Worm (Caenorhabditis elegans) whole organism, mixed stage, embryonic: ENCODE results near the gene B0507.2.

Experiments used
- ceh-83 ChIP-seq: fragments of 200-800 bp; sonication (Bioruptor generic); optimal IDR thresholded peaks from 2 replicates; lab custom pipeline; 2018; ENCODE audit warnings: mild to moderate bottlenecking, missing genetic modification characterization, missing compliant biosample characterization
- ces-1 ChIP-seq: fragments of 150-350 bp; optimal IDR thresholded peaks from 2 replicates; lab custom pipeline; 2014; ENCODE audit warnings: missing biosample characterization, missing genetic modification reagents, missing genetic modification characterization
- drap-1 ChIP-seq: fragments of 200-800 bp; sonication (Bioruptor generic); optimal IDR thresholded peaks from 3 replicates; lab custom pipeline; 2018; ENCODE audit warnings: mild to moderate bottlenecking, missing genetic modification characterization, missing compliant biosample characterization
- ham-2 ChIP-seq: fragments of 200-800 bp; sonication (Bioruptor generic); optimal IDR thresholded peaks from 2 replicates; lab custom pipeline; 2018; ENCODE audit warnings: mild to moderate bottlenecking, missing genetic modification characterization, missing compliant biosample characterization
- lin-13 ChIP-seq: fragments of 150-350 bp; optimal IDR thresholded peaks from 2 replicates; lab custom pipeline; 2014; ENCODE audit warnings: missing biosample characterization, missing genetic modification characterization
- nhr-237 ChIP-seq: fragments of 150-350 bp; optimal IDR thresholded peaks from 2 replicates; lab custom pipeline; 2014; ENCODE audit warnings: missing biosample characterization, missing genetic modification characterization
- nhr-28 ChIP-seq: fragments of 150-350 bp; optimal IDR thresholded peaks from 2 replicates; lab custom pipeline; 2014; ENCODE audit warnings: missing biosample characterization, missing genetic modification characterization
- nhr-76 ChIP-seq: sonication (generic microtip); optimal IDR thresholded peaks from 2 replicates; lab custom pipeline; 2017; ENCODE audit warnings: missing biosample characterization, missing genetic modification characterization
- pha-4 ChIP-seq: fragments of 150-350 bp; optimal IDR thresholded peaks from 2 replicates; lab custom pipeline; 2018; ENCODE audit warnings: missing biosample characterization, missing genetic modification reagents, missing genetic modification characterization
- snpc-4 ChIP-seq: fragments of 150-350 bp; optimal IDR thresholded peaks from 2 replicates; lab custom pipeline; 2014; ENCODE audit warnings: missing biosample characterization, missing genetic modification characterization

- TF ChIP-seq snpc-4 (tag; lab: Kevin White, UChicago) (no peak), pha-4 (tag; lab: Kevin White, UChicago) (no peak), nhr-28 (tag; lab: Kevin White, UChicago) (no peak), ces-1 (GFP tag; lab: Kevin White, UChicago) (no peak), drap-1 (no peak), ceh-83 (no peak), ham-2 (GFP tag; lab: Kevin White, UChicago) (no peak), nhr-76 (tag; lab: Kevin White, UChicago) (no peak), lin-13 (tag; lab: Kevin White, UChicago) (no peak), nhr-237 (tag; lab: Kevin White, UChicago) (no peak)
These were observed 28.3 kb upstream of the B0507.2 start, which contains the start of gene B0507.6 for ce11 chrV:8745858-8746257.
